Fruit fly (Drosophila melanogaster) whole organism, prepupa: ENCODE measurements around the gene CG3982.

ENCODE experiments used
- Blimp-1 ChIP-seq: fragments of 200-800 bp; sonication (Bioruptor generic); optimal IDR thresholded peaks from 3 replicates; lab custom pipeline; 2017; ENCODE audit warnings: missing biosample characterization, missing genetic modification characterization, mild to moderate bottlenecking, moderate library complexity, missing genetic modification reagents
- CG10669 ChIP-seq: fragments of 200-800 bp; sonication (Bioruptor generic); optimal IDR thresholded peaks from 3 replicates; lab custom pipeline; 2018; ENCODE audit warnings: missing biosample characterization, mild to moderate bottlenecking, missing genetic modification characterization, moderate library complexity
- CG11294 ChIP-seq: fragments of 200-800 bp; sonication (Bioruptor generic); IDR thresholded peaks from 2 replicates; pipeline ENCODE4 v1.3.6; 2022; ENCODE audit warnings: missing biosample characterization, missing genetic modification characterization
- CG11902 ChIP-seq: fragments of 200-800 bp; sonication (Bioruptor generic); optimal IDR thresholded peaks from 3 replicates; lab custom pipeline; 2016; ENCODE audit warnings: missing biosample characterization, missing genetic modification characterization
- CG1621 ChIP-seq: fragments of 200-800 bp; sonication (Bioruptor generic); optimal IDR thresholded peaks from 3 replicates; lab custom pipeline; 2018; ENCODE audit warnings: missing biosample characterization, mild to moderate bottlenecking, missing genetic modification characterization
- CG16779 ChIP-seq: fragments of 200-800 bp; sonication (Bioruptor generic); optimal IDR thresholded peaks from 3 replicates; lab custom pipeline; 2017; ENCODE audit warnings: missing biosample characterization, mild to moderate bottlenecking, missing genetic modification characterization
- CG3032 ChIP-seq: fragments of 200-800 bp; optimal IDR thresholded peaks from 2 replicates; lab custom pipeline; 2019; ENCODE audit warnings: missing biosample characterization, mild to moderate bottlenecking, missing genetic modification characterization, moderate library complexity
- CG31627 ChIP-seq: fragments of 200-800 bp; sonication (Bioruptor generic); optimal IDR thresholded peaks from 3 replicates; lab custom pipeline; 2016; ENCODE audit warnings: missing biosample characterization, missing genetic modification characterization
- CG32006 ChIP-seq: fragments of 200-800 bp; sonication (Bioruptor generic); optimal IDR thresholded peaks from 3 replicates; lab custom pipeline; 2017; ENCODE audit warnings: missing biosample characterization, mild to moderate bottlenecking, missing genetic modification characterization
- CG3919 ChIP-seq: fragments of 200-800 bp; sonication (Bioruptor generic); optimal IDR thresholded peaks from 3 replicates; lab custom pipeline; 2016; ENCODE audit warnings: missing biosample characterization, missing genetic modification characterization
- CG6163 ChIP-seq: fragments of 200-800 bp; sonication (Bioruptor generic); IDR thresholded peaks from 3 replicates; pipeline ENCODE4 v1.3.6; 2022; ENCODE audit warnings: missing biosample characterization, missing genetic modification characterization
- CG6792 ChIP-seq: fragments of 200-800 bp; sonication (Bioruptor generic); optimal IDR thresholded peaks from 3 replicates; lab custom pipeline; 2016; ENCODE audit warnings: missing biosample characterization, missing genetic modification characterization
- CG6808 ChIP-seq: fragments of 200-800 bp; sonication (Bioruptor generic); optimal IDR thresholded peaks from 3 replicates; lab custom pipeline; 2017; ENCODE audit warnings: missing biosample characterization, missing genetic modification characterization, mild to moderate bottlenecking, moderate library complexity, missing genetic modification reagents
- CG7368 ChIP-seq: fragments of 200-800 bp; sonication (Bioruptor generic); optimal IDR thresholded peaks from 3 replicates; lab custom pipeline; 2016; ENCODE audit warnings: missing biosample characterization, missing genetic modification characterization
- CG8119 ChIP-seq: fragments of 200-800 bp; sonication (Bioruptor generic); IDR thresholded peaks from 3 replicates; pipeline ENCODE4 v1.3.6; 2022; ENCODE audit warnings: missing biosample characterization, missing genetic modification characterization
- CG8319 ChIP-seq: fragments of 200-800 bp; sonication (Bioruptor generic); optimal IDR thresholded peaks from 3 replicates; lab custom pipeline; 2016; ENCODE audit warnings: missing biosample characterization, missing genetic modification characterization
- CG8632 ChIP-seq: fragments of 200-800 bp; sonication (Bioruptor generic); optimal IDR thresholded peaks from 3 replicates; lab custom pipeline; 2016; ENCODE audit warnings: missing biosample characterization, missing genetic modification characterization
- CG9139 ChIP-seq: fragments of 200-800 bp; sonication (Bioruptor generic); optimal IDR thresholded peaks from 3 replicates; lab custom pipeline; 2017; ENCODE audit warnings: missing biosample characterization, mild to moderate bottlenecking, missing genetic modification characterization
- Eip75B ChIP-seq: fragments of 200-800 bp; sonication (Bioruptor generic); optimal IDR thresholded peaks from 3 replicates; lab custom pipeline; 2016; ENCODE audit warnings: missing biosample characterization, missing genetic modification characterization
- Eip78C ChIP-seq: fragments of 200-800 bp; sonication (Bioruptor generic); peaks from one replicate; lab custom pipeline; 2016; ENCODE audit warnings: missing biosample characterization, missing genetic modification characterization
- Eip93F ChIP-seq: fragments of 200-800 bp; sonication (Bioruptor generic); optimal IDR thresholded peaks from 2 replicates; lab custom pipeline; 2016; ENCODE audit warnings: missing biosample characterization, mild to moderate bottlenecking, missing genetic modification characterization
- Ets21C ChIP-seq: fragments of 200-800 bp; sonication (Bioruptor generic); optimal IDR thresholded peaks from 3 replicates; lab custom pipeline; 2016; ENCODE audit warnings: missing biosample characterization, missing genetic modification characterization
- Ets96B ChIP-seq: fragments of 200-800 bp; optimal IDR thresholded peaks from 2 replicates; lab custom pipeline; 2019; ENCODE audit warnings: missing biosample characterization, mild to moderate bottlenecking, missing genetic modification characterization, moderate library complexity
- Gug ChIP-seq: fragments of 200-800 bp; sonication (Bioruptor generic); IDR thresholded peaks from 2 replicates; pipeline ENCODE4 v1.3.6; 2022; ENCODE audit warnings: missing biosample characterization, missing genetic modification characterization
- Hr38 ChIP-seq: sonication (Bioruptor generic); optimal IDR thresholded peaks from 2 replicates; lab custom pipeline; 2016; ENCODE audit warnings: missing biosample characterization, missing genetic modification characterization
- Hr39 ChIP-seq: fragments of 200-800 bp; sonication (Bioruptor generic); optimal IDR thresholded peaks from 2 replicates; lab custom pipeline; 2016; ENCODE audit warnings: missing biosample characterization, missing genetic modification characterization
- Hr4 ChIP-seq: fragments of 200-800 bp; sonication (Bioruptor generic); optimal IDR thresholded peaks from 3 replicates; lab custom pipeline; 2016; ENCODE audit warnings: missing biosample characterization, missing genetic modification characterization
- Met ChIP-seq: fragments of 200-800 bp; sonication (Bioruptor generic); optimal IDR thresholded peaks from 3 replicates; lab custom pipeline; 2016; ENCODE audit warnings: missing biosample characterization, missing genetic modification characterization
- OdsH ChIP-seq: fragments of 200-800 bp; sonication (Bioruptor generic); optimal IDR thresholded peaks from 3 replicates; lab custom pipeline; 2016; ENCODE audit warnings: missing biosample characterization, missing genetic modification characterization
- Sox14 ChIP-seq: fragments of 200-800 bp; sonication (Bioruptor generic); optimal IDR thresholded peaks from 3 replicates; lab custom pipeline; 2016; ENCODE audit warnings: missing biosample characterization, missing genetic modification characterization
- achi ChIP-seq: fragments of 200-800 bp; sonication (Bioruptor generic); optimal IDR thresholded peaks from 3 replicates; lab custom pipeline; 2016; ENCODE audit warnings: missing biosample characterization, missing genetic modification characterization
- acj6 ChIP-seq: fragments of 200-800 bp; sonication (Bioruptor generic); optimal IDR thresholded peaks from 3 replicates; lab custom pipeline; 2016; ENCODE audit warnings: missing biosample characterization, missing genetic modification characterization
- cyc ChIP-seq: fragments of 200-800 bp; sonication (Bioruptor generic); optimal IDR thresholded peaks from 3 replicates; lab custom pipeline; 2016; ENCODE audit warnings: missing biosample characterization, missing genetic modification characterization
- esn ChIP-seq: fragments of 200-800 bp; sonication (Bioruptor generic); optimal IDR thresholded peaks from 2 replicates; lab custom pipeline; 2016; ENCODE audit warnings: missing biosample characterization, mild to moderate bottlenecking, missing genetic modification characterization, moderate library complexity
- fd59A ChIP-seq: fragments of 200-800 bp; sonication (Bioruptor generic); optimal IDR thresholded peaks from 2 replicates; lab custom pipeline; 2017; ENCODE audit warnings: missing biosample characterization, mild to moderate bottlenecking, missing genetic modification characterization, missing genetic modification reagents
- fd85E ChIP-seq: fragments of 200-800 bp; sonication (Bioruptor generic); optimal IDR thresholded peaks from 3 replicates; lab custom pipeline; 2016; ENCODE audit warnings: missing biosample characterization, missing genetic modification characterization
- fkh ChIP-seq: fragments of 200-800 bp; sonication (Bioruptor generic); optimal IDR thresholded peaks from 3 replicates; lab custom pipeline; 2017; ENCODE audit warnings: missing biosample characterization, mild to moderate bottlenecking, missing genetic modification characterization, moderate library complexity
- net ChIP-seq: fragments of 200-800 bp; sonication (Bioruptor generic); optimal IDR thresholded peaks from 3 replicates; lab custom pipeline; 2016; ENCODE audit warnings: missing biosample characterization, missing genetic modification characterization
- pdm3 ChIP-seq: fragments of 200-800 bp; sonication (Bioruptor generic); optimal IDR thresholded peaks from 3 replicates; lab custom pipeline; 2016; ENCODE audit warnings: missing biosample characterization, missing genetic modification characterization
- salr ChIP-seq, 2 experiments: fragments of 200-800 bp; sonication (Bioruptor generic); optimal IDR thresholded peaks; 3 replicates each; lab custom pipeline; 2016 to 2018; ENCODE audit warnings: missing biosample characterization in 2 of 2, missing genetic modification characterization in 2 of 2, mild to moderate bottlenecking in 1 of 2
- spab ChIP-seq: fragments of 200-800 bp; sonication (Bioruptor generic); optimal IDR thresholded peaks from 2 replicates; lab custom pipeline; 2017; ENCODE audit warnings: missing biosample characterization, mild to moderate bottlenecking, missing genetic modification characterization, missing genetic modification reagents
- ss ChIP-seq, 2 experiments: fragments of 200-800 bp; sonication (Bioruptor generic); optimal IDR thresholded peaks; 2 replicates in 1 of 2; 3 replicates in 1 of 2; lab custom pipeline; 2017 to 2018; ENCODE audit warnings: mild to moderate bottlenecking in 2 of 2, missing biosample characterization in 2 of 2, missing genetic modification characterization in 2 of 2, moderate library complexity in 1 of 2
- svp ChIP-seq: fragments of 200-800 bp; sonication (Bioruptor generic); peaks from one replicate; lab custom pipeline; 2016; ENCODE audit warnings: missing biosample characterization, missing genetic modification characterization
- topi ChIP-seq: fragments of 200-800 bp; sonication (Bioruptor generic); optimal IDR thresholded peaks from 3 replicates; lab custom pipeline; 2016; ENCODE audit warnings: missing biosample characterization, missing genetic modification characterization

CG3982 gene

dm6 chr3L:9399013-9399750 is 18.0 kb downstream of the CG3982 start, which contains the start of gene CG4080 (continued):
- TF ChIP-seq acj6 (peak; percentile 8), salr (GFP tag; optimal IDR thresholded peaks at IDR 0.05; lab: Kevin White, UChicago) (no peak), CG31627 (GFP tag; lab: Kevin White, UChicago) (no peak), Hr38 (no peak), CG3032 (no peak), Hr4 (no peak), Eip75B (GFP tag; lab: Kevin White, UChicago) (peak; percentile 7), Ets21C (GFP tag; lab: Kevin White, UChicago) (no peak)

- TF ChIP-seq spab (GFP tag; lab: Kevin White, UChicago) (peak; percentile 14), achi (GFP tag; lab: Kevin White, UChicago) (no peak), CG1621 (tag; lab: Kevin White, UChicago) (peak; percentile 8), CG32006 (GFP tag; lab: Kevin White, UChicago) (no peak), CG6163 (peak; percentile 31; the same call in 1 of the 3 replicates), Ets96B (tag; lab: Kevin White, UChicago) (peak; percentile 8), Hr39 (no peak), CG11902 (peak; percentile 3), CG8119 (GFP tag; lab: Robert Waterston, UW) (0 out of 3 replicates have a peak, but pooled peaks have one; percentile 25), Eip75B (GFP tag; lab: Kevin White, UChicago) (no peak), net (GFP tag; lab: Kevin White, UChicago) (peak; percentile 6), Eip78C (peak; percentile 50), CG10669 (peak; percentile 21), CG9139 (GFP tag; lab: Kevin White, UChicago) (no peak), Sox14 (GFP tag; lab: Kevin White, UChicago) (peak; percentile 19), CG7368 (peak; percentile 11), CG11294 (GFP tag; lab: Robert Waterston, UW) (peak; percentile 39), CG6808 (GFP tag; lab: Kevin White, UChicago) (peak; percentile 5), CG3032 (peak; percentile 39), pdm3 (GFP tag; lab: Kevin White, UChicago) (no peak), CG3919 (GFP tag; lab: Kevin White, UChicago) (peak; percentile 57), ss (GFP tag; optimal IDR thresholded peaks at IDR 0.05; lab: Kevin White, UChicago) (peak; percentile 24 to 25), cyc (GFP tag; lab: Kevin White, UChicago) (peak; percentile 16), salr (GFP tag; optimal IDR thresholded peaks at IDR 0.05; lab: Kevin White, UChicago) (peak in 1 of 2 experiments; percentile 12), OdsH (GFP tag; lab: Kevin White, UChicago) (peak; percentile 21)
- TF ChIP-seq, all 60 proteins: peak for 19
Measured at dm6 chr3L:9398435-9398981, 18.7 kb downstream of the CG3982 start.

- no peak for TF ChIP-seq CG6792 (GFP tag; lab: Kevin White, UChicago)
- no peak for TF ChIP-seq cyc (GFP tag; lab: Kevin White, UChicago)
- no peak for TF ChIP-seq Blimp-1
- no peak for TF ChIP-seq Met (GFP tag; lab: Kevin White, UChicago)
- no peak for TF ChIP-seq CG8319 (GFP tag; lab: Kevin White, UChicago)
- TF ChIP-seq svp (GFP tag; lab: Kevin White, UChicago) = no peak
- no peak for TF ChIP-seq CG11294 (GFP tag; lab: Robert Waterston, UW)
- no peak for TF ChIP-seq Hr39
Measured at dm6 chr3L:9398028-9398427, 19.2 kb downstream of the CG3982 start.

dm6 chr3L:9397156-9397555 is 20.0 kb downstream of the CG3982 start:
- TF ChIP-seq fd85E (GFP tag; lab: Kevin White, UChicago) (no peak), CG16779 (tag; lab: Kevin White, UChicago) (peak; percentile 4), Gug (GFP tag; lab: Robert Waterston, UW) (no peak), Eip78C (peak; percentile 25), fd59A (GFP tag; lab: Kevin White, UChicago) (no peak), ss (GFP tag; optimal IDR thresholded peaks at IDR 0.05; lab: Kevin White, UChicago) (no peak), topi (GFP tag; lab: Kevin White, UChicago) (no peak), OdsH (GFP tag; lab: Kevin White, UChicago) (peak; percentile 4), Ets21C (GFP tag; lab: Kevin White, UChicago) (no peak), fkh (GFP tag; lab: Kevin White, UChicago) (peak; percentile 93), Eip93F (no peak), esn (peak; percentile 9), Hr39 (no peak), CG7368 (peak; percentile 1), spab (GFP tag; lab: Kevin White, UChicago) (peak; percentile 23), CG11294 (GFP tag; lab: Robert Waterston, UW) (no peak), CG8632 (GFP tag; lab: Kevin White, UChicago) (no peak), svp (GFP tag; lab: Kevin White, UChicago) (peak; percentile 45), net (GFP tag; lab: Kevin White, UChicago) (no peak), pdm3 (GFP tag; lab: Kevin White, UChicago) (no peak)
